Worm (Caenorhabditis elegans) whole organism, dauer: ENCODE results near the gene msp-33.
"Not testable (repeated sequence)": the region's sequence is repeated elsewhere in the genome, so short reads cannot be mapped to it uniquely, and the experiment has no call there.

ENCODE experiments used
- unc-62 ChIP-seq: sonication (generic microtip); optimal IDR thresholded peaks from 2 replicates; lab custom pipeline; 2017; ENCODE audit warnings: missing biosample characterization, missing genetic modification reagents, missing genetic modification characterization

msp-33 gene

DNA sequence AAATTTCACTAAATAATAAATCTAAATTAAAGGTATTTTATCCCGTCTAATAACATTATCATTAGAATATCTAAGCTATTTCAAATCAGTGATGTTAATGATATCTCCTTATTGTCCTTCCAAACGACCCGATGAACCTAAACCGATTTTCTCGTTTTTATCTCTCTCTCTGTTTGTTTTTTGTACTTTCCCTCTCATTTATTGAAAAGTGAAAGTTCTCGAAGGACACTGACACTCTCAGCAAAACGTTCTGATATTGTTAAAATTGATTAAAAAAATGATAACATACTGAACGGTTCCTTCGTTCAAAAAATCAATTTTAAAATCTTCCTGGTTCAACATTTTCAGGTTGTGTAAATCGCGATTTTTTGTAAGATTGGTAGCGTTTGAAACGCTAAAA lies 16.4 kb downstream of the msp-33 start, which contains the start of gene F11G11.13:
F11G11.13 (minus strand) TSS at position 89 of the 400 bp plus-strand sequence.
- TF ChIP-seq unc-62 (GFP tag; lab: Kevin White, UChicago), result no peak

DNA sequence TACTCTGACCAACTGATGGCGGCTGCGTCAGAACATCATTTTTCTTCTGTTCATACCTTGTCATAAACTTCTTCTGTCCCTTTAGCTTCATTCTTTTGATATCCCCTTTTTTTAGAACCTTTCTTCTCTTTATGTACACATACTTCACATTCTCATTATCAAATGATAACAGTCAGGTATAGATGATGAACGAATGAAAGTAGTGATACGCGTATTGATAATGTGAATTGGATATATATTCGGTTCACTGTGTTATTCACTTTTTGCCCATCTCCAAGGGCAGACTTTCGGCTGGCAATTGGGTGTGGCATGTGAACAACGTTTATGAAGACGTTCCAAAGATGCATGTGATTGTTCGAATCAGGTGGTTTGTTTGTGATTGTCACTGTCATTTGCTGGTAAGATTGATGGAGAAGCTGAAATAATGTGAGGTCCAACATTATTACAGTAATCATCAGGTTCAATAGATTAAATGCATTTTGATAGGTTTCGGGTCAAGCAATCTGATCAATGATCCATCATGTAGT lies 18.1 kb downstream of the msp-33 start, which contains the start of gene F11G11.15:
F11G11.15 (plus strand) TSS at position 511 of the 527 bp plus-strand sequence.
- no peak for TF ChIP-seq unc-62 (GFP tag; lab: Kevin White, UChicago)

DNA sequence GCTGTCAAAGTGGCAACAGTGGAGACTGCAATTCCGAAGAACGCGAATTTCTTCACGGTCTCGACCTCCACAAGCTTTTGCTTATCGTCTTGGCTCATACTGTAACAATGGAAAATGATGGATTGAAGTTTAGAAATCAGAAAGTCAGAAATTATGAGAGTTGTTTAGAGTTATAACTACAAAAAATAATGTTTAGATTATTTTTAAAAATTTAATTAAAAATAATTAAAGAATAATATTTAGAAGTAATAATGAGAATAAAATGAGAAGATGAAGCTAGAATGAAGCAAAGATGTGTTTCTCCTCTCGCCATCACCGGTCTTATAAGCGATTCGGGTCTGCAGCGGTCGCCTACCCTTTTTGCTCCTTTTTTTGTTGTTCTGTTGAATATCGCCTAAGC lies 19.5 kb downstream of the msp-33 start, which contains the start of gene col-73:
col-73 (minus strand) TSS at position 101 of the 400 bp plus-strand sequence.
- TF ChIP-seq unc-62 (GFP tag; lab: Kevin White, UChicago), result no peak

DNA sequence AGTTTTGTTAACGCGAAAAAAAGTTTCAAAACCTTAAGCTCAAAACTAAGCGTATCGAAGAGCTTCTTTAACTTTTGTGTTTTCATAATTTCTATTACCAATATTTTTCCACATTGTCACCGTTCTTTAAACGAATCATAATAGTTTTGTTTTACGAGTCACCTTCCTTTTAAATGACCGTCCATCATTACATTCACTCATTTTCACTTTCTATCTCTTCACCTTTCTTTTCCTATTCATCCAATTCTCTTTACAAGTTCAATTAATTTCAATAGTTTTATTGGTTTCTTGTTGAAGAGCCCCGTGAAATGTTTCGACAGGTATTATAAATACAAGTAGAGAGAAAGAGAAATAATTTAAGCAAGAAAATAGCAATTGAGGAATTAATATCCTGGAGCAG lies 20.7 kb downstream of the msp-33 start:
- TF ChIP-seq unc-62 (GFP tag; lab: Kevin White, UChicago), result no peak

DNA sequence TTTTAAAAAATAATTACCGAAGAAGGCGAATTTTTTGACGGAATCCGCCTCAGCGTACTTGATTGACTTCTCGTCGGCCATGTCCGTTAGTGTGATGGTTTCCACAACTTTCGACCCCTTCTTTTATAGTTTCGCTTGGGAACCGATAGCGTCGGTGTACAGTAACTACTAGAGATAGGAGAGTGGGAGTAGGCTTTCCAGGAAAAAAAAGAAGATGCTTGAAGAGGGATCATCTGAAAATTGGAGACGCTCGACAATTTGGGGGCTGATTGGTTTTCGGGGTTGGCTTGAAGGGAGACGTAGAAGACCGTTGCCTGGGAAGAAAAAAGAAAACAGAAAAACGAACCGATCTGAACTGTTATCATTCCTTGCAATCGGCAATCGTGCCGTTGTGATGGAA lies 21.8 kb downstream of the msp-33 start, which contains the start of gene col-20:
col-20 (minus strand) TSS at position 101 of the 400 bp plus-strand sequence.
- TF ChIP-seq unc-62 (GFP tag; lab: Kevin White, UChicago), result no peak

DNA sequence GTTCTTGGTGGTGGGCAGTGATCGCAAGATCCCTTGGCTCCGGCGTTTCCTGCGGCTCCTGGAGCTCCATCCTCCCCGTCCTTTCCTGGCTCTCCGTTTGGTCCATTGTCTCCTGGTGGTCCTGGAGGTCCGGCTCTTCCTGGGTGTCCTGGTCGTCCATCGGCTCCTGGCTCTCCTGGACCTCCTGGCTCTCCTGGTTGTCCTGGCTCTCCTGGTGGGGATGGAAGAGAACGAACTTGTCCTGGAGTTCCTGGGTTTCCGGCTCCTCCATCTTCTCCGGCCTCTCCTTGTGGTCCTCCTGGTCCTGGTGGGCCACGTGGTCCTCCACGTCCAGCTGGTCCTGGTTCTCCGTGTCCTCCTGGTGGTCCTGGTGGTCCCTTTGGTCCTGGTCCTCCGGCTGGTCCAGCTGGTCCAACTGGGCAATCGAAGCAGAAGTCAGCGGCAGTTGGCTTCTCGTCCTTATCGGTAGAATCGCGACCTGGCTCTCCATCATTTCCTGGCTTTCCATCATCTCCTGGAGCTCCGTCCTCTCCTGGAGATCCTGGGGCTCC lies 22.6 kb downstream of the msp-33 start:
- no peak for TF ChIP-seq unc-62 (GFP tag; lab: Kevin White, UChicago)

DNA sequence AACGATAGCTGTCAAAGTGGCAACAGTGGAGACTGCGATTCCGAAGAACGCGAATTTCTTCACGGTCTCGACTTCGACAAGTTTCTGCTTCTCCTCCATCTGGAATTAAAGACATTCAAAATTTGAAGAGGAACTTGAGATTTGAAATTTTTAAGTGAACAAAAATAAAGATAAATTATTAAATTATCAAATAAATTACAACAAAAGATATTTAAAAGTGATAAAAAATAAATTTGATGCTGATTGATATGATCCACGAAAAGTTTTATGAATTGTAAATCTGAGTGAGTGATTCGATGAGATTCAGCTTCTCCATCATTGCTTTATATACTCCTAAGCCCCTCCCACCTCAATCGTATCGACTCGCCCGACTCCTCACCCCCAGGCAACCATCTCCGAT lies 25.0 kb downstream of the msp-33 start, which contains the start of gene col-17:
col-17 (minus strand) TSS at position 101 of the 400 bp plus-strand sequence.
- TF ChIP-seq unc-62 (GFP tag; lab: Kevin White, UChicago), result no peak

DNA sequence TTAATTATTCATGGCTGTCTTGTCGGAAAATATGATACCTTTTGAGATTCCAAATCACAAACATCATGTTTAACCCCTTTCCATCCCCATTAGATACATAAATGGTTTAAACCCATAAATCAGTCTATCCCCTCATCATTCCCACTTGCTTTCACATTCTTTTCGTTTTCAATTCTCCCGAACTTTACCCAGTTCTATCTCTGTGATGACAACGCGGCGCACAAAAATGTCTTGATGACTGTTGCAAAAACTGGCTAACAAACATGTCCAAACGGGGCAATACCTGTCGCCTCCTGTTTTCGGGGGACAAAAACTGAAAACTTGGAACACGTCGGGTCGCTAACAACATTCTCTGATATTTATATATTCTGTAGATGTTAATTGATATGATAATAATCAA lies 26.4 kb downstream of the msp-33 start:
- no peak for TF ChIP-seq unc-62 (GFP tag; lab: Kevin White, UChicago)

DNA sequence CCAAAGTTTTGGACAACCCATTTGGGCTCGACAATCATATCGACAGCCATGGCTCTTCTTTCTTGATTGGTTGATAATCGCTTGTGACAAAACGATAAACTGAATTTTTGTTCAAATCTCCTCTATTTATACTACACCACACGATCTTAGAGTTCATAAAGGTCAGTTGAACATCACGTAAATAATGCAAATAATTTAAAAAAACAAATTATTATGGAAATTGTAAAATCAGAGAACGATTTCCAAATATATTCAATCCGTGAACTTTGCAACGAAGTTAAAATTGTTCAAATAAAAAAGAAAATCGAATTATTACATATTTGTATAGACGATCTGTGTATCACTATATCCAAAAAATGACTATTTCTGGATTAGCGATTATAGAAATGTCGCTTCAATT lies 29.1 kb downstream of the msp-33 start, which contains the start of the genes mpst-4 and F11G11.14:
mpst-4 (minus strand) TSS at position 101 of the 400 bp plus-strand sequence.
F11G11.14 (plus strand) TSS at position 325 of the 400 bp plus-strand sequence.
- no peak for TF ChIP-seq unc-62 (GFP tag; lab: Kevin White, UChicago)

DNA sequence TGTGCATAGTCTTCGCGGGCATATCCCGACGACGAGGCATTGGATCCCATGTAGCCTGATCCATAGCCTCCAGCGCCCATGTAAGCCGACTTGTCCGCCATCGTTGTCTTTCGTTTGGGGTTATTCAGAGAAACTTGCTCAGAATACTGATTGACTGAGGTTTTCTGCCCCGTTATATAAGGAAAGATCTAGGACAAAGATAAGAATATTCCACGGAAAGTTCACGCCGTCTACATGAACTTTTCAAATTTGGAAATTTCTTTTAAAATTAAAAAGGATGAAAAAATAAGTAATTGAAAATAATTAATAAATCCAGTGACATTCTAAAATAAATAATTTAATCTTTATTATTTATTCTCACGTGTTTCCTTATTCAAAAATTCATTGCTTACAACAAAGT lies 32.2 kb downstream of the msp-33 start, which contains the start of the genes nspd-5 and F11G11.4:
nspd-5 (minus strand) TSS at position 101 of the 400 bp plus-strand sequence.
F11G11.4 (plus strand) TSS at position 335 of the 400 bp plus-strand sequence.
- TF ChIP-seq unc-62 (GFP tag; lab: Kevin White, UChicago), result not testable (repeated sequence)

DNA sequence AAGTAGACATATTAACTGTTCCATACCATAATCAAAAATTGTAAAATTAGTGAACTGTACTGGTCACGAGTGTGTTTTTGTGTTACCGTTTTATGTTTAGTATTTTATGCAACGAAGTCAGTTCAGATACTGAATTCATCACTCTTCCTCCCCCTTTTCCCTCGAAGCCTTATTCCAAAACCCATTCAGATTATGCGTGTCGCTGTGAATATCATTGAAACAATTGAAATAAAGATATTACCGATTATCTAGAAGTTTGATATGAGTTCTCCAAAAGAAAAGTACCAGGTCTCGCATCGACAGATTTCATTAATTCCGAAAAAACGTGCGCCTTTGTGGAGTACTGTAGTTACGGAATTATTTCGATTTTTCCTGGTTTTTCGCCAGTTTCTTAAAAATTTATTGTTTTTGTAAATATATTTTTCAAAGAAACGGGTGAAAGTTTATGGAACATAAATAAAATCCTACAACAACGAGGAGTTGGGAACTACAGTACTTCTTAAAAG lies 33.5 kb downstream of the msp-33 start:
- TF ChIP-seq unc-62 (GFP tag; lab: Kevin White, UChicago), result no peak

DNA sequence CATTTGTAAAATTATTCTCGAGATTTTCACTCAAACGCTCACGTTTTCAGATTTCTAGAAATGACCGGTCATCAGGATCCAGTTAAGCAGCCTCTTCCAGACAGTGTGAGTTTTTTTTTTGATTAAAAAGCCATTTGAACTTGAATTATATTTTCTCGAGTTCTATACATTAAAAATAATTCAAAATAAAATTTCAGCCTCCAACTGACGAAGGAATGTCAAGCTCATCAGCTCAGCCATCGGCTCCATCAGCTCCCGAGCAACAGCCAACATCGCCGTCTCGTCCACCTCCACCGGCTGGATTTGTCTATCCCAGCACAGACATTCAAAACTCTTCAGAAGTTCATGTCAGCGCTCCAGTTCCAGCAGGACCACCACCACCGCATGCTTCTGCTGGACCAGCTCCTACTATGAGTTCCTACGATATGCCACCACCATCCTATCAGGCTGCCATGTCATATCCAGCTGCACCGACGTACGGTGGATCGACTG lies 34.6 kb downstream of the msp-33 start, which contains the start of gene F11G11.5:
F11G11.5 (plus strand) TSS at position 51 of the 492 bp plus-strand sequence.
- no peak for TF ChIP-seq unc-62 (GFP tag; lab: Kevin White, UChicago)

DNA sequence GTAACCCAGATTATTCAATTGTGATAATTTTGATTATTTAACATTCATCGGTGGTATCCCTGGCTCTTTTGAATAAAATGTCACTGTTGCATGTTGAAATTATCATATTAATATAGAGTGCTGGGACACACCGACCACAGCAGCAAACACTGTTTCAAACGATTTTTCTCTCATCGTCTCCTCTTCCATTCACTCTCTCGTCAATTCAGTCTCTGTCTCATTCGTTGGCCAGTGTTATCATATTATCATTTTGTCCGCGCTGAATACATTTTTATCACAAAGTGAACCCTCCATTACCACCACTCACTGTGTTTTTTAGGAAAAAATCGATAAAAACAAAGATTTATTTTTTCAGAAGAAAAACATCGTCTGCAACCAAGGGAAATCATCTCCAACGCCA lies 35.4 kb downstream of the msp-33 start:
- TF ChIP-seq unc-62 (GFP tag; lab: Kevin White, UChicago), result no peak

DNA sequence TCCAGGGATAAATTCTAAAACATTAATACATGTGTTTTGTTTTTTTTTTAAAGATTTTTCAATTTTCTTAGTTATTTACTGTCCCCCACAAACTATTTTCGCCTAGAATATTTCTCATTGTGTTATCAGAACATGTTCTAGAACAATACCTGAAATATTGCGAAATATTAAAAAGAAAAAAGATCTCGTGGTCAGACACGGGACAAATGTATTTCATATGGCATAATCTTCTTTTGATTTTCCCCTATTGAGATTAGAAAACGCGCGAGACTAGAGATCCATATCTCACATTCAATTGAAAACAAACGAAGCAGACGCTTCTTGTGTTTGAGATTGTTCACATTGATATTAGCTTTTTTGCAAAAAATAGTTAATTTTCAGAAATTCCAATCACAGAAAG lies 36.4 kb downstream of the msp-33 start:
- TF ChIP-seq unc-62 (GFP tag; lab: Kevin White, UChicago), result no peak

DNA sequence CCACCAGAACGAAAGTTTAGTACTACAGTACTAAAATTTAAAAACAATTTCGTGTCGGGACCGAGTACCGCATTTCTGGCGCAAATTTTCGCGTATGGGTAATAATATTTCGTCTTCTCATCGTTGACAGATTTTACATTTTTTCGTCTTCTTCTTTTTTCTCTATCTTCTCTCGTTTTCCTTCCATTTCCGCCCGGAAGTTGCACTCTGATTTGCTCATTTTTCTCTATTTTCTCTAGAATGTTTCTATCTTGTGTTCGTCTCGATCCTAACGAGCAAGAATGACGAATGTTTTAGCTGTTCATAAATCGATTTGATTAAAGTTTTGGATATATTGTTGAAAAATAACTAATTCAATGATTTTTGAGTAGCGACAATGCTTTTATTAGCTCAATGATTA lies 37.0 kb downstream of the msp-33 start:
- TF ChIP-seq unc-62 (GFP tag; lab: Kevin White, UChicago), result no peak

DNA sequence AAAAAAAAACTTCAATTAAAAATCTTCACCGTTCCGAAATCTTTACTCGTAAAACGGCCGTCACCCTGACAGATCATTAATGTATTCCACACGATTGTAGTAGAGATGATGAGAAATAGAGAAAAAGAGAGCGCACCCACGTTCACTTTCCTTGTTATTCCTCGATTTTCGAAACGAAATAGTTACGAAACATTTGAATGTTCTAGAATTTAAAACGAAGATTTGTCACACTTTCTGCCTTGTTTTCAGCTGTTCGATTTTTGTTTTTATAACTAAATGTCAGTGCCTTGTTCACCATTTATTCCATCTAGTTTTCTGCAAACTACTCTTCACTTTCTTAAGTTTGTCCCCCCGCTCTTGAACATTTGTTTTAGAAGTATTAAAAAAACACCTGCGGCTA lies 37.7 kb downstream of the msp-33 start:
- TF ChIP-seq unc-62 (GFP tag; lab: Kevin White, UChicago), result no peak
